Fruit fly (Drosophila melanogaster) whole organism, adult: Measurements from ENCODE around the gene CG6770.
A peak's percentile ranks its signal among the peaks of the same experiment; 100 is the strongest.
"Not testable (repeated sequence)": the region's sequence is repeated elsewhere in the genome, so short reads cannot be mapped to it uniquely, and the experiment has no call there.

Experiments used
- CG11617 ChIP-seq: fragments of 200-800 bp; sonication (Bioruptor generic); optimal IDR thresholded peaks from 2 replicates; lab custom pipeline; 2017; ENCODE audit warnings: mild to moderate bottlenecking, missing biosample characterization, missing genetic modification reagents, missing genetic modification characterization
- CG12768 ChIP-seq: fragments of 200-800 bp; sonication (Bioruptor generic); optimal IDR thresholded peaks from 2 replicates; lab custom pipeline; 2017; ENCODE audit warnings: missing biosample characterization, missing genetic modification characterization, mild to moderate bottlenecking, moderate library complexity, missing genetic modification reagents
- CG14711 ChIP-seq: fragments of 200-800 bp; sonication (Bioruptor generic); optimal IDR thresholded peaks from 2 replicates; lab custom pipeline; 2018; ENCODE audit warnings: missing biosample characterization, mild to moderate bottlenecking, missing genetic modification characterization, moderate library complexity
- CG1620 ChIP-seq: fragments of 200-800 bp; sonication (Bioruptor generic); optimal IDR thresholded peaks from 2 replicates; lab custom pipeline; 2016; ENCODE audit warnings: missing biosample characterization, missing genetic modification characterization
- CG33017 ChIP-seq: fragments of 200-800 bp; sonication (Bioruptor generic); optimal IDR thresholded peaks from 2 replicates; lab custom pipeline; 2018; ENCODE audit warnings: missing biosample characterization, mild to moderate bottlenecking, missing genetic modification characterization, moderate library complexity
- CG5204 ChIP-seq: fragments of 200-800 bp; sonication (Bioruptor generic); optimal IDR thresholded peaks from 2 replicates; lab custom pipeline; 2016; ENCODE audit warnings: missing biosample characterization, missing genetic modification characterization
- CG7045 ChIP-seq: fragments of 200-800 bp; sonication (Bioruptor generic); optimal IDR thresholded peaks from 2 replicates; lab custom pipeline; 2017; ENCODE audit warnings: missing biosample characterization, mild to moderate bottlenecking, missing genetic modification characterization
- CG7101 ChIP-seq: fragments of 200-800 bp; sonication (Bioruptor generic); optimal IDR thresholded peaks from 2 replicates; lab custom pipeline; 2018; ENCODE audit warnings: missing biosample characterization, mild to moderate bottlenecking, missing genetic modification characterization, moderate library complexity
- Clk ChIP-seq: fragments of 200-800 bp; sonication (Bioruptor generic); optimal IDR thresholded peaks from 2 replicates; lab custom pipeline; 2017; ENCODE audit warnings: missing biosample characterization, missing genetic modification characterization
- Crg-1 ChIP-seq: fragments of 200-800 bp; sonication (Bioruptor generic); optimal IDR thresholded peaks from 2 replicates; lab custom pipeline; 2016; ENCODE audit warnings: missing biosample characterization, missing genetic modification characterization
- Hr96 ChIP-seq: fragments of 200-800 bp; sonication (Bioruptor generic); optimal IDR thresholded peaks from 2 replicates; lab custom pipeline; 2016; ENCODE audit warnings: missing biosample characterization, missing genetic modification characterization
- Mnt ChIP-seq: fragments of 200-800 bp; sonication (Bioruptor generic); optimal IDR thresholded peaks from 2 replicates; lab custom pipeline; 2016; ENCODE audit warnings: missing biosample characterization, mild to moderate bottlenecking, missing genetic modification characterization
- bab1 ChIP-seq: fragments of 200-800 bp; sonication (Bioruptor generic); optimal IDR thresholded peaks from 3 replicates; lab custom pipeline; 2019; ENCODE audit warnings: missing biosample characterization, mild to moderate bottlenecking, missing genetic modification characterization, moderate library complexity
- cic ChIP-seq: fragments of 200-800 bp; sonication (Bioruptor generic); optimal IDR thresholded peaks from 2 replicates; lab custom pipeline; 2017; ENCODE audit warnings: missing biosample characterization, mild to moderate bottlenecking, missing genetic modification characterization, moderate library complexity
- cnc ChIP-seq, 2 experiments: fragments of >200 bp; optimal IDR thresholded peaks; 2 replicates each; lab custom pipeline; 2017
- kay ChIP-seq: fragments of 200-800 bp; sonication (Bioruptor generic); peaks from one replicate; lab custom pipeline; 2016; ENCODE audit warnings: missing biosample characterization, missing genetic modification characterization, borderline replicate concordance
- ovo ChIP-seq: fragments of 200-800 bp; sonication (Bioruptor generic); optimal IDR thresholded peaks from 2 replicates; lab custom pipeline; 2016; ENCODE audit warnings: missing biosample characterization, missing genetic modification characterization
- pad ChIP-seq: fragments of 200-800 bp; sonication (Bioruptor generic); optimal IDR thresholded peaks from 3 replicates; lab custom pipeline; 2017; ENCODE audit warnings: missing biosample characterization, missing genetic modification characterization, mild to moderate bottlenecking, moderate library complexity, missing genetic modification reagents
- tj ChIP-seq: fragments of 200-800 bp; sonication (Bioruptor generic); optimal IDR thresholded peaks from 3 replicates; lab custom pipeline; 2017; ENCODE audit warnings: missing biosample characterization, mild to moderate bottlenecking, missing genetic modification characterization, moderate library complexity
- toe ChIP-seq: fragments of 200-800 bp; sonication (Bioruptor generic); optimal IDR thresholded peaks from 2 replicates; lab custom pipeline; 2016; ENCODE audit warnings: missing biosample characterization, missing genetic modification characterization

Gene CG6770

DNA sequence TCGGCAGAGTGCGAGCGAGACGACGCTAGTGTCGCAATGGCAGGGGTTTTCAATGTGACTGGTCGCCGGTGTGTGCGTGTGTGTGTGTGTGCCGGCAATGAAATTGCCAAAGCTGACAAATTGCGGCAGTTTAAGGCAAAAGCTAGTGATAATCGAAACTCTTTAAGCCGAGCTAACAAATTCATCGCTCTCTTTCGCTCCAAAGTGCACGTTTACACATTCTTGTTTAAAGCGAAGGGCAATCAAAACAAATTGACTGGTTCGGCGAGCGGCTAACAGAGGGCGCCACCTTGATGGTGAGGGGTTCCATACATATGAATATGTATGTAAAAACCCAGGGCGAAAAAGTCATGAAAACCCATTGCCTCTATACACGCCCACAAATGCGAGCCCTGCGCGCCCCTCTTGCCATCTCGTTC is 42.1 kb downstream of the CG6770 start:
- TF ChIP-seq Hr96 (peak; percentile 17), CG12768 (GFP tag; lab: Kevin White, UChicago) (no peak), toe (GFP tag; lab: Kevin White, UChicago) (no peak), pad (GFP tag; lab: Kevin White, UChicago) (peak; percentile 99), CG33017 (tag; lab: Kevin White, UChicago) (no peak), cic (GFP tag; lab: Kevin White, UChicago) (no peak), cnc (optimal IDR thresholded peaks at IDR 0.05; lab: Kevin White, UChicago) (no peak), CG11617 (no peak), CG14711 (tag; lab: Kevin White, UChicago) (no peak), bab1 (GFP tag; lab: Kevin White, UChicago) (peak; percentile 23), CG1620 (no peak), Mnt (GFP tag; lab: Kevin White, UChicago) (no peak), tj (GFP tag; lab: Kevin White, UChicago) (peak; percentile 16), ovo (GFP tag; lab: Kevin White, UChicago) (no peak)

DNA sequence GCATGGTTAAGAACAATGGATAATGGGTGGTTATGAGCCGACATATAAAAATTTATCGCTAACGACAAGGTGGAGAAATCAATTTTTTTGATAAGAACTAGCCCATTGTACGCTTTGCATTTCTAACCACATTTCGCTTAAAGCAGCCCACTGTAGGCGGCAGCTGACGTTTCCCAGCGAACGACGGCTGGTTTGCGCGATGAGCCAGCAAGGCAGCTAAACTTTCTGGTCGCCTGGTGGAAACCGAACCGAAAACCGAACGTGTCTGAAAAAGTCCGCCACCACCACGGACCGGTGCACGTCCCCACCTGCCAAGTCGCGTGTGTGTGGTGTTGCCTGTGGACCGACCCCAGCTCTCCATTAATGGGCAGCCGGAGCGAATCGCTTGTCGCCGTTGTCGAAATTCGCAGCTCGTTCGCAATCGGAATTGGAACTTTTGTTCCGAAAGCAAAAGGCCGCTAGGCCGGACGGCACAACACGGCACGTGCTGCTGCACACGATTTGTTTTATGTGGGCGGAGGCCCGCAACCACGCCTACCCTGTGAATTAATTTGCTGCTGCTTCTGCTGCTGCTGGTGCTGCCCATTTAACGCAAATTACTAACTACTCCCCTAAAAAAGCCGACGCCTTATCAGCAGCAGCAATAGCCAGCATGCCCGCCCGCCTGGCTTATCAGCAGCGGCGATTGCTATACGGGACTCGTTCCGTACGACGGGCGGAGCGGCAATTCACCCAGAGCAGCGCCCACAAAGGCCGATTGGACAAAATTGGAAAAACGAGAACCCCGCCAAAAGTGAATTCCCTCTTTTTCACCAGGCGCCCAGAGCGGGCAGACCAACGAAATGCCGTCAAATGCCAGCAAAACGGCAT is 42.8 kb downstream of the CG6770 start:
- TF ChIP-seq toe (GFP tag; lab: Kevin White, UChicago) (peak; percentile 17), Mnt (GFP tag; lab: Kevin White, UChicago) (peak; percentile 72), CG7101 (tag; lab: Kevin White, UChicago) (peak; percentile 16), CG11617 (peak; percentile 47), CG14711 (tag; lab: Kevin White, UChicago) (no peak), cic (GFP tag; lab: Kevin White, UChicago) (peak; percentile 97), CG1620 (no peak), bab1 (GFP tag; lab: Kevin White, UChicago) (peak; percentile 48), cnc (optimal IDR thresholded peaks at IDR 0.05; lab: Kevin White, UChicago) (no peak), CG5204 (GFP tag; lab: Kevin White, UChicago) (peak; percentile 22), kay (GFP tag; lab: Kevin White, UChicago) (no peak), ovo (GFP tag; lab: Kevin White, UChicago) (peak; percentile 62), Clk (peak; percentile 18), CG33017 (tag; lab: Kevin White, UChicago) (peak; percentile 29), Hr96 (peak; percentile 55), Crg-1 (no peak), pad (GFP tag; lab: Kevin White, UChicago) (no peak), tj (GFP tag; lab: Kevin White, UChicago) (peak; percentile 76), CG12768 (GFP tag; lab: Kevin White, UChicago) (peak; percentile 96), CG7045 (no peak)

DNA sequence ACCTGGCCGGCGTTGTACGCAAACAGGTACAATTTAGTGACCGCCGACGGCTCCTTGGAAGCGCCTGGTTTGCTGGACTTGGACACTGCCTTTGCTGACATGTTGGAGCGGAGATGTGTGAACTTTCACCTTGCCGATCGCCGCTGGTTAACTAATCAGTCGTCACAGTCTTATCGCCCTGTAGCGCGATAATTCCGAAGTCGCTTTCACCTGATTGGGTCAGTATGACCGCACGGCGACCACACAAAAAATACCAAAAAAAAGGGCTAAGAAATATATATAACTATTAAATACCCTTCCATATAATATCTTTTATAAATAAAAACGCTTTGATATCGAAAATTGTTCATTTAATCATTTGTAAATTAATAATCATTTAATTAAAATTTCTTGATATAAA is 43.9 kb downstream of the CG6770 start, which contains the start of gene Hacd1:
TSS of gene Hacd1 (minus strand) at position 216 of the 400 bp plus-strand sequence.
- TF ChIP-seq cnc (optimal IDR thresholded peaks at IDR 0.05; lab: Kevin White, UChicago) (no peak), tj (GFP tag; lab: Kevin White, UChicago) (no peak), bab1 (GFP tag; lab: Kevin White, UChicago) (peak; percentile 38), ovo (GFP tag; lab: Kevin White, UChicago) (no peak), toe (GFP tag; lab: Kevin White, UChicago) (no peak), CG33017 (tag; lab: Kevin White, UChicago) (peak; percentile 17), Hr96 (no peak), CG12768 (GFP tag; lab: Kevin White, UChicago) (peak; percentile 70), kay (GFP tag; lab: Kevin White, UChicago) (no peak), CG7045 (peak; percentile 41), CG14711 (tag; lab: Kevin White, UChicago) (no peak), CG7101 (tag; lab: Kevin White, UChicago) (no peak), Mnt (GFP tag; lab: Kevin White, UChicago) (peak; percentile 5), cic (GFP tag; lab: Kevin White, UChicago) (peak; percentile 69)

DNA sequence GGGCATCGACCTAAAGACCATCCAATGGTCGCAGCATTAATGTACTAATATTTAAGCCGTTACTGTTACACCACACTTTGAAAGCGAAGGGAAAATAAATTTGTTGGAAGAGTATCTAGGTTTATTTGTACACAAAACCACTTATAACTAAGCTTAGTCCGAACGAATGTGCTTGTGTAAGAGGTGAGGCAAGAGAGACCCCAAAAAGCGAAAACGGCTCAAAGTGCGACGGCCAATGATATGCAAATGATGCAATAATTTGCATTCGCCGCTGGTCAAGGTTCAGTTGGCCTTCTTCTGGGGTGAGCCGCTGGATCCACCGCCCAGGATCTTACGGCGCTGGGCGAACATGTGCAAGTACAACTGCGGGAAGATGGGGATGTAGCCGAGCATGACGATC is 44.8 kb downstream of the CG6770 start:
- TF ChIP-seq Clk (no peak), tj (GFP tag; lab: Kevin White, UChicago) (peak; percentile 42), ovo (GFP tag; lab: Kevin White, UChicago) (no peak), CG11617 (no peak), CG12768 (GFP tag; lab: Kevin White, UChicago) (peak; percentile 58), kay (GFP tag; lab: Kevin White, UChicago) (no peak)

DNA sequence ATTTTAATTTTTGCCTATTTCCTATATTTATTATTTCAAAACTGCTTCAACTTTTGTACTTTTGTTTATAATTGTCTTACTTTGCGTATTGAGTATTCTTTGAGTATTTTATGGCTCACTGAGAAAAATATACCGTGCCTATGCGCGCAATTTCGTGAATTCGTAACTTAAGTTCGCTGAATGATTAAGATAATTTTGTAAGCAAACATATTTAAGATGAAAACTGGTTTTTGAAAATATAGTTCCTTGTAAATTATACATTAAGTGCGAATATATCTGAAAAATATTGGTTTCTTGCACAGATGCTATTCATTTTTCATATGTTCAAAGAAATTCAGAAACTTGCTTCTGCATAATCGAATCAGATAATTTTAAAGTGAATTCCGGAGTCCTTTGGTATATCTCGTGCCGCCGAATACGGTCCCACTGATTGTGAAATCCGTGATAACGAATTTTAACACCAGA is 46.6 kb downstream of the CG6770 start, which contains the start of the genes CG18787 and Nfs1:
TSS of gene CG18787 (minus strand) at position 101 of the 465 bp plus-strand sequence.
TSS of gene Nfs1 (plus strand) at position 415 of the 465 bp plus-strand sequence.
- not testable (repeated sequence) for TF ChIP-seq Hr96; pad (GFP tag; lab: Kevin White, UChicago); CG1620

DNA sequence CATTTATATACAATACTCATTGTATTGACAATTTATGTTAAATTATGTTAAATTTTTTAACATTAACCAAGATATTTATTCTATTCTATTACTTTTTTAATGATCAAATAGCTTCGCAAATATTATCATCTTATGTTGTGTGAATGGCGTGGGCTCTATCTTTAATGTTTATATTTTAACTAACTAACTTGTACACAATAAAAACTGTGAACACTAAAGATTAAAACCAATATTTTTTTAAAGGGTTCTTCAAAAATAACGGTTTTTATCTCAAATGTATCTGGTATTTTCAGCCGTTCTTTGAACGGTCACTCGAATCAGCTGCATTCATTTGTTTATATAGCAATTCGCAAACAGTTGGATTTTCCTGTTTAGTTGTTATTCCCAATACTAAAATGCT is 49.4 kb downstream of the CG6770 start, which contains the start of gene Ada1-1:
TSS of gene Ada1-1 (plus strand) at position 301 of the 400 bp plus-strand sequence.
- not testable (repeated sequence) for TF ChIP-seq bab1 (GFP tag; lab: Kevin White, UChicago); Hr96; CG7101 (tag; lab: Kevin White, UChicago)
